Fruit fly (Drosophila melanogaster) whole organism, embryonic: ENCODE measurements around the gene CG3306.

ENCODE experiments used
- Adf1 ChIP-seq: fragments of 200-800 bp; sonication (Bioruptor generic); IDR thresholded peaks from 2 replicates; pipeline ENCODE4 v1.3.6; 2022; ENCODE audit warnings: missing biosample characterization, missing genetic modification characterization
- CG11398 ChIP-seq: fragments of 200-800 bp; sonication (Bioruptor generic); optimal IDR thresholded peaks from 2 replicates; lab custom pipeline; 2016; ENCODE audit warnings: missing biosample characterization, missing genetic modification characterization
- CG12659 ChIP-seq: fragments of 200-800 bp; sonication (Bioruptor generic); optimal IDR thresholded peaks from 3 replicates; lab custom pipeline; 2017; ENCODE audit warnings: mild to moderate bottlenecking, missing biosample characterization, missing genetic modification reagents, missing genetic modification characterization
- CG1832 ChIP-seq: fragments of 200-800 bp; sonication (Bioruptor generic); optimal IDR thresholded peaks from 2 replicates; lab custom pipeline; 2017; ENCODE audit warnings: missing biosample characterization, mild to moderate bottlenecking, missing genetic modification characterization, inconsistent platforms
- CG2199 ChIP-seq: fragments of 200-800 bp; sonication (Bioruptor generic); IDR thresholded peaks from 3 replicates; pipeline ENCODE4 v1.3.6; 2022; ENCODE audit warnings: missing biosample characterization, missing genetic modification characterization
- CG31224 ChIP-seq: fragments of 200-800 bp; sonication (Bioruptor generic); IDR thresholded peaks from 2 replicates; pipeline ENCODE4 v1.3.6; 2022; ENCODE audit warnings: missing biosample characterization, missing genetic modification characterization
- CG34422 ChIP-seq: fragments of 200-800 bp; sonication (Bioruptor generic); IDR thresholded peaks from 3 replicates; pipeline ENCODE4 v1.3.6; 2022; ENCODE audit warnings: missing biosample characterization, missing genetic modification characterization
- E2f1 ChIP-seq: fragments of 200-800 bp; sonication (Bioruptor generic); IDR thresholded peaks from 2 replicates; pipeline ENCODE4 v1.3.6; 2022; ENCODE audit warnings: missing biosample characterization, missing genetic modification characterization
- Hmr ChIP-seq: fragments of 200-800 bp; sonication (Bioruptor generic); optimal IDR thresholded peaks from 3 replicates; lab custom pipeline; 2017; ENCODE audit warnings: mild to moderate bottlenecking, missing biosample characterization, missing genetic modification reagents, missing genetic modification characterization
- Hsf ChIP-seq: fragments of 200-800 bp; sonication (Bioruptor generic); optimal IDR thresholded peaks from 3 replicates; lab custom pipeline; 2016; ENCODE audit warnings: missing biosample characterization, missing genetic modification characterization
- Xrp1 ChIP-seq: fragments of 200-800 bp; sonication (Bioruptor generic); IDR thresholded peaks from 2 replicates; pipeline ENCODE4 v1.3.6; 2022; ENCODE audit warnings: missing biosample characterization, missing genetic modification characterization
- ase ChIP-seq: fragments of 200-800 bp; sonication (Bioruptor generic); IDR thresholded peaks from 3 replicates; pipeline ENCODE4 v1.3.6; 2022; ENCODE audit warnings: missing biosample characterization, missing genetic modification characterization
- ato ChIP-seq: fragments of 200-800 bp; sonication (Bioruptor generic); IDR thresholded peaks from 2 replicates; pipeline ENCODE4 v1.3.6; 2022; ENCODE audit warnings: missing biosample characterization, missing genetic modification characterization; ENCODE audit not compliant: partially characterized antibody
- cad ChIP-seq: fragments of >200 bp; optimal IDR thresholded peaks from 2 replicates; lab custom pipeline; 2017; ENCODE audit warnings: missing biosample characterization, missing genetic modification characterization
- cas ChIP-seq: fragments of 200-800 bp; sonication (Bioruptor generic); IDR thresholded peaks from 2 replicates; pipeline ENCODE4 v1.3.6; 2022; ENCODE audit warnings: missing biosample characterization, missing genetic modification characterization
- ewg ChIP-seq: fragments of 200-800 bp; sonication (Bioruptor generic); optimal IDR thresholded peaks from 3 replicates; lab custom pipeline; 2017; ENCODE audit warnings: mild to moderate bottlenecking, missing biosample characterization, missing genetic modification reagents, missing genetic modification characterization
- her ChIP-seq: fragments of 200-800 bp; sonication (Bioruptor generic); optimal IDR thresholded peaks from 2 replicates; lab custom pipeline; 2016; ENCODE audit warnings: missing biosample characterization, missing genetic modification characterization
- jigr1 ChIP-seq: fragments of 200-800 bp; sonication (Bioruptor generic); IDR thresholded peaks from 3 replicates; pipeline ENCODE4 v1.3.6; 2022; ENCODE audit warnings: missing biosample characterization, missing genetic modification characterization
- kah ChIP-seq: fragments of 200-800 bp; sonication (Bioruptor generic); optimal IDR thresholded peaks from 2 replicates; lab custom pipeline; 2018; ENCODE audit warnings: missing biosample characterization, mild to moderate bottlenecking, missing genetic modification characterization
- lab ChIP-seq: fragments of 200-800 bp; sonication (Bioruptor generic); optimal IDR thresholded peaks from 3 replicates; lab custom pipeline; 2017; ENCODE audit warnings: missing biosample characterization, missing genetic modification characterization, mild to moderate bottlenecking, moderate library complexity, missing genetic modification reagents
- pho ChIP-seq: fragments of 200-800 bp; sonication (Bioruptor generic); optimal IDR thresholded peaks from 2 replicates; lab custom pipeline; 2016; ENCODE audit warnings: missing biosample characterization, missing genetic modification characterization
- phol ChIP-seq: fragments of 200-800 bp; sonication (Bioruptor generic); optimal IDR thresholded peaks from 3 replicates; lab custom pipeline; 2018; ENCODE audit warnings: missing biosample characterization, mild to moderate bottlenecking, missing genetic modification characterization, moderate library complexity
- pita ChIP-seq: fragments of 200-800 bp; sonication (Bioruptor generic); optimal IDR thresholded peaks from 2 replicates; lab custom pipeline; 2017; ENCODE audit warnings: missing biosample characterization, mild to moderate bottlenecking, missing genetic modification characterization

The CG3306 gene

dm6 chr3L:9643762-9644161 lies 42.4 kb downstream of the CG3306 start, which contains the start of gene CNMaR (continued):
- TF ChIP-seq lab: no peak
- TF ChIP-seq CG12659 (GFP tag; lab: Kevin White, UChicago): no peak
- no peak for TF ChIP-seq Hmr (GFP tag; lab: Kevin White, UChicago)
- TF ChIP-seq cad (GFP tag; lab: Kevin White, UChicago): no peak
- TF ChIP-seq E2f1 (GFP tag; lab: Robert Waterston, UW): no peak
- peak; percentile 78 for TF ChIP-seq CG31224
- no peak for TF ChIP-seq ato (GFP tag; lab: Robert Waterston, UW)
- no peak for TF ChIP-seq Xrp1 (GFP tag; lab: Robert Waterston, UW)
- TF ChIP-seq Adf1: no peak
- peak; percentile 10 for TF ChIP-seq kah
- no peak for TF ChIP-seq pho (GFP tag; lab: Kevin White, UChicago)
- TF ChIP-seq pita (GFP tag; lab: Kevin White, UChicago): no peak
- no peak for TF ChIP-seq CG11398 (GFP tag; lab: Kevin White, UChicago)
- no peak for TF ChIP-seq CG2199 (GFP tag; lab: Robert Waterston, UW)
- TF ChIP-seq jigr1 (GFP tag; lab: Robert Waterston, UW): no peak
- TF ChIP-seq ase (GFP tag; lab: Robert Waterston, UW): no peak
- TF ChIP-seq ewg (GFP tag; lab: Kevin White, UChicago): peak; percentile 85
- no peak for TF ChIP-seq her
- peak; percentile 59; the same call in 1 of the 3 replicates for TF ChIP-seq CG34422 (GFP tag; lab: Robert Waterston, UW)
- no peak for TF ChIP-seq CG1832 (GFP tag; lab: Kevin White, UChicago)
- no peak for TF ChIP-seq phol (tag; lab: Kevin White, UChicago)
- no peak for TF ChIP-seq Hsf (GFP tag; lab: Kevin White, UChicago)
- no peak for TF ChIP-seq cas (GFP tag; lab: Robert Waterston, UW)
